Worm (Caenorhabditis elegans): ENCODE results near the gene ZK622.4.

The ZK622.4 gene

ce11 chrII:5293287-5293850, 867 bp downstream of the ZK622.4 start, which contains the start of gene ZK622.1 (continued):
- peak; percentile 31 for TF ChIP-seq elt-2 (tag; optimal IDR thresholded peaks at IDR 0.05)
- no peak for TF ChIP-seq lin-13 (GFP tag; optimal IDR thresholded peaks at IDR 0.05)
- TF ChIP-seq nhr-85 (tag): peak; percentile 49
- peak; percentile 33 for TF ChIP-seq rnt-1 (tag; optimal IDR thresholded peaks at IDR 0.05)
- TF ChIP-seq sup-37 (GFP tag; optimal IDR thresholded peaks at IDR 0.05): no peak
- peak; percentile 1 to 35 for TF ChIP-seq efl-1 (optimal IDR thresholded peaks at IDR 0.05)
- peak in 1 of 2 experiments; percentile 61 for TF ChIP-seq efl-1 (GFP tag; optimal IDR thresholded peaks at IDR 0.05 in 1 of 2)
- peak; percentile 17 for TF ChIP-seq swsn-7 (tag; optimal IDR thresholded peaks at IDR 0.05)
- TF ChIP-seq nhr-76 (tag; optimal IDR thresholded peaks at IDR 0.05): no peak
- TF ChIP-seq fkh-4 (tag; optimal IDR thresholded peaks at IDR 0.05; ENCODE audit: borderline replicate concordance): no peak
- TF ChIP-seq unc-130 (tag; optimal IDR thresholded peaks at IDR 0.05): peak; percentile 26
- TF ChIP-seq jun-1 (tag; optimal IDR thresholded peaks at IDR 0.05): no peak
- no peak for TF ChIP-seq ceh-63 (GFP tag; optimal IDR thresholded peaks at IDR 0.05)
- no peak for TF ChIP-seq tbx-2 (tag; optimal IDR thresholded peaks at IDR 0.05)
- no peak for TF ChIP-seq zag-1 (tag; optimal IDR thresholded peaks at IDR 0.05)
- TF ChIP-seq lin-14 (GFP tag; optimal IDR thresholded peaks at IDR 0.05): peak; percentile 33
- TF ChIP-seq sox-4 (tag; optimal IDR thresholded peaks at IDR 0.05): no peak
- TF ChIP-seq unc-62 (GFP tag; optimal IDR thresholded peaks at IDR 0.05): no peak
- no peak for TF ChIP-seq C04F5.9 (tag; optimal IDR thresholded peaks at IDR 0.05)
- peak; percentile 13 for TF ChIP-seq nhr-20 (tag; optimal IDR thresholded peaks at IDR 0.05)
- peak; percentile 15 for TF ChIP-seq C16A3.4 (tag; optimal IDR thresholded peaks at IDR 0.05)
- TF ChIP-seq nhr-47 (tag; optimal IDR thresholded peaks at IDR 0.05): peak; percentile 28
- TF ChIP-seq lin-39 (tag; optimal IDR thresholded peaks at IDR 0.05): no peak
- TF ChIP-seq unc-86 (tag; optimal IDR thresholded peaks at IDR 0.05): no peak
- TF ChIP-seq lin-35 (GFP tag; optimal IDR thresholded peaks at IDR 0.05): peak in 1 of 2 experiments; percentile 57
- peak in 1 of 2 experiments; percentile 31 for TF ChIP-seq lsy-2 (tag; optimal IDR thresholded peaks at IDR 0.05)
- no peak for TF ChIP-seq aha-1 (tag; optimal IDR thresholded peaks at IDR 0.05)
- no peak for TF ChIP-seq unc-30 (tag; optimal IDR thresholded peaks at IDR 0.05)

- TF ChIP-seq blmp-1 (tag; optimal IDR thresholded peaks at IDR 0.05): peak; percentile 23
- TF ChIP-seq lin-14 (GFP tag; optimal IDR thresholded peaks at IDR 0.05): peak; percentile 2
- TF ChIP-seq nhr-90 (tag; optimal IDR thresholded peaks at IDR 0.05; ENCODE audit: poor library complexity): no peak
These were observed 5.2 kb downstream of the ZK622.4 start for ce11 chrII:5297718-5298117.

DNA sequence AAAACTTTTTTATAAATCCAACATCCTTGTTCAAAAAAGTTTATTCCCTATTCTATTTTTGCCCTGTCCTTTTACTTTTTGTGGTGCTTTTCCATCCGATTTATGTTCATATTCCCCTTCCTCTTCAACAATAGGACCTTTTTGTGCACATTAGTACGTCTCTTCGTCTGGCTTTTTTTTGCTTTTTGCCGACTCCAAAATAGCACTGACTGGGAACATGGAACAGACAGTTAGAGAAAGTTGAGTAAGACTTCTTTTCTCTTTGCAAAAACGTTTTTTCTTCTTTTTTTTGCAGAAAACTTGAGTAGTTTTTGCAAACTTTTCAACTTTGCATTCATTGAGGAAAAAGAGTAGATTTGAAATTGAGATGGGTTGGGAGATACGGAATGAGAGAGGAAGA, 9.3 kb downstream of the ZK622.4 start:
- TF ChIP-seq lin-14 (GFP tag; optimal IDR thresholded peaks at IDR 0.05) (peak; percentile 71), skn-1 (tag; optimal IDR thresholded peaks at IDR 0.05) (no peak), elt-2 (tag; optimal IDR thresholded peaks at IDR 0.05) (no peak), ceh-82 (tag; optimal IDR thresholded peaks at IDR 0.05) (peak in 1 of 3 experiments; percentile 8), Y116A8C.19 (tag; optimal IDR thresholded peaks at IDR 0.05; ENCODE audit: borderline replicate concordance) (no peak)

ce11 chrII:5305121-5305520, 12.6 kb downstream of the ZK622.4 start:
- TF ChIP-seq unc-62 (GFP tag; optimal IDR thresholded peaks at IDR 0.05) (no peak), skn-1 (tag; optimal IDR thresholded peaks at IDR 0.05) (no peak), fkh-8 (tag; optimal IDR thresholded peaks at IDR 0.05) (no peak), hlh-4 (tag; optimal IDR thresholded peaks at IDR 0.05) (no peak), lir-3 (tag; optimal IDR thresholded peaks at IDR 0.05; ENCODE audit: poor library complexity) (no peak), lin-14 (GFP tag; optimal IDR thresholded peaks at IDR 0.05) (peak; percentile 47), alr-1 (tag; optimal IDR thresholded peaks at IDR 0.05; ENCODE audit: borderline replicate concordance) (no peak), C04F5.9 (tag; optimal IDR thresholded peaks at IDR 0.05) (no peak), efl-3 (GFP tag; optimal IDR thresholded peaks at IDR 0.05) (no peak), unc-86 (tag; optimal IDR thresholded peaks at IDR 0.05) (peak; percentile 70), vab-15 (tag; optimal IDR thresholded peaks at IDR 0.05) (no peak), efl-1 (optimal IDR thresholded peaks at IDR 0.05) (no peak), efl-1 (GFP tag; optimal IDR thresholded peaks at IDR 0.05 in 1 of 2) (peak in 1 of 2 experiments; percentile 55), sup-37 (GFP tag; optimal IDR thresholded peaks at IDR 0.05) (no peak)

All from whole organism, L1 larva.